Fruit fly (Drosophila melanogaster): Measurements from ENCODE around the gene CG13312.

Gene CG13312

dm6 chr3L:8765493-8765892, 41.5 kb downstream of the CG13312 start (continued):
- TF ChIP-seq prd (optimal IDR thresholded peaks at IDR 0.05) = no peak
- TF ChIP-seq prd (GFP tag; IDR thresholded peaks at IDR 0.05) = peak; percentile 18; the same call in 2 of the 3 replicates
- no peak for TF ChIP-seq CG18619 (GFP tag; optimal IDR thresholded peaks at IDR 0.05)
- no peak for TF ChIP-seq CG10543 (GFP tag; optimal IDR thresholded peaks at IDR 0.05)
- TF ChIP-seq CG6791 (GFP tag; IDR thresholded peaks at IDR 0.05; ENCODE audit: partially characterized antibody) = no peak
- peak; percentile 69 for TF ChIP-seq CG8388 (GFP tag; optimal IDR thresholded peaks at IDR 0.05)
- TF ChIP-seq CG17328 (GFP tag; IDR thresholded peaks at IDR 0.05) = peak; percentile 85
- peak in 1 of 2 experiments; percentile 81 for TF ChIP-seq bsh (GFP tag; optimal IDR thresholded peaks at IDR 0.05)
- TF ChIP-seq CG42726 (GFP tag; IDR thresholded peaks at IDR 0.05; ENCODE audit: partially characterized antibody) = no peak
- no peak for TF ChIP-seq tup (GFP tag; optimal IDR thresholded peaks at IDR 0.05)
- TF ChIP-seq HLH3B (GFP tag; IDR thresholded peaks at IDR 0.05) = peak; percentile 40
- peak; percentile 70 for TF ChIP-seq Awh (GFP tag; IDR thresholded peaks at IDR 0.05)
- TF ChIP-seq Nf-YA (GFP tag; IDR thresholded peaks at IDR 0.05) = peak; percentile 19; the same call in 1 of the 2 replicates
- TF ChIP-seq emc (GFP tag; optimal IDR thresholded peaks at IDR 0.05) = no peak
- peak; percentile 14 for TF ChIP-seq CG1233 (GFP tag; optimal IDR thresholded peaks at IDR 0.05)
- no peak for TF ChIP-seq org-1 (GFP tag; optimal IDR thresholded peaks at IDR 0.05)
- peak; percentile 18; the same call in 1 of the 2 replicates for TF ChIP-seq CG8765 (GFP tag; IDR thresholded peaks at IDR 0.05)
- TF ChIP-seq CG11695 (GFP tag; IDR thresholded peaks at IDR 0.05) = no peak; the same call in 2 of the 3 replicates
- TF ChIP-seq cg (GFP tag; optimal IDR thresholded peaks at IDR 0.05) = peak; percentile 10
- TF ChIP-seq Ada2b (GFP tag; IDR thresholded peaks at IDR 0.05) = peak; percentile 63
- TF ChIP-seq amos (GFP tag; IDR thresholded peaks at IDR 0.05; ENCODE audit: partially characterized antibody) = no peak
- TF ChIP-seq Rx (GFP tag; IDR thresholded peaks at IDR 0.05) = peak; percentile 67
- no peak for TF ChIP-seq zfh2 (GFP tag; optimal IDR thresholded peaks at IDR 0.05)
- no peak for TF ChIP-seq ro (GFP tag; IDR thresholded peaks at IDR 0.05)
- no peak for TF ChIP-seq CG12391 (tag; optimal IDR thresholded peaks at IDR 0.05)
- peak; percentile 65; the same call in 1 of the 2 replicates for TF ChIP-seq ara (GFP tag; IDR thresholded peaks at IDR 0.05)
- peak; percentile 54; the same call in 1 of the 3 replicates for TF ChIP-seq Optix (GFP tag; IDR thresholded peaks at IDR 0.05)
- peak; percentile 31; the same call in 2 of the 3 replicates for TF ChIP-seq ase (GFP tag; IDR thresholded peaks at IDR 0.05)
- no peak for TF ChIP-seq CG2678 (tag; optimal IDR thresholded peaks at IDR 0.05)
- TF ChIP-seq psq (GFP tag; optimal IDR thresholded peaks at IDR 0.05) = no peak
- TF ChIP-seq dati (GFP tag; IDR thresholded peaks at IDR 0.05) = peak; percentile 47; the same call in 1 of the 2 replicates
- TF ChIP-seq Hsf (GFP tag; optimal IDR thresholded peaks at IDR 0.05) = no peak
- no peak; the same call in 1 of the 2 replicates for TF ChIP-seq lmd (GFP tag; IDR thresholded peaks at IDR 0.05)
- TF ChIP-seq CG12299 (tag; optimal IDR thresholded peaks at IDR 0.05) = no peak
- TF ChIP-seq CG2889 (GFP tag; IDR thresholded peaks at IDR 0.05) = 0 out of 3 replicates have a peak, but pooled peaks have one; percentile 37
- TF ChIP-seq CG18476 (GFP tag; optimal IDR thresholded peaks at IDR 0.05) = no peak
- 0 out of 2 replicates have a peak, but pooled peaks have one; percentile 8 for TF ChIP-seq CG11696 (GFP tag; IDR thresholded peaks at IDR 0.05)
- TF ChIP-seq CG3407 (GFP tag; optimal IDR thresholded peaks at IDR 0.05) = no peak
- TF ChIP-seq Side (GFP tag; optimal IDR thresholded peaks at IDR 0.05) = no peak
- TF ChIP-seq CG11247 (GFP tag; IDR thresholded peaks at IDR 0.05) = peak; percentile 35
- TF ChIP-seq ranshi (GFP tag; IDR thresholded peaks at IDR 0.05) = peak; percentile 42
- TF ChIP-seq CG7372 (GFP tag; IDR thresholded peaks at IDR 0.05) = 0 out of 2 replicates have a peak, but pooled peaks have one; percentile 5
- peak; percentile 71 for TF ChIP-seq vvl (GFP tag; IDR thresholded peaks at IDR 0.05)
- TF ChIP-seq CHES-1-like (GFP tag; optimal IDR thresholded peaks at IDR 0.05) = no peak
- peak; percentile 65 for TF ChIP-seq peb (GFP tag; IDR thresholded peaks at IDR 0.05)
- TF ChIP-seq CG10959 (GFP tag; IDR thresholded peaks at IDR 0.05) = peak; percentile 37
- TF ChIP-seq CG14441 (GFP tag; IDR thresholded peaks at IDR 0.05) = peak; percentile 42; the same call in 1 of the 2 replicates
- no peak for TF ChIP-seq ac (GFP tag; optimal IDR thresholded peaks at IDR 0.05)
- peak; percentile 11; the same call in 1 of the 2 replicates for TF ChIP-seq CG11085 (GFP tag; IDR thresholded peaks at IDR 0.05)
- no peak for TF ChIP-seq CG9437 (GFP tag; optimal IDR thresholded peaks at IDR 0.05)
- TF ChIP-seq CG8290 (GFP tag; optimal IDR thresholded peaks at IDR 0.05) = no peak
- no peak for TF ChIP-seq CG8290 (tag; optimal IDR thresholded peaks at IDR 0.05)
